Worm (Caenorhabditis elegans): Measurements from ENCODE around the gene lmtr-3.

ce11 chrV:11078104-11078724 is 45.8 kb upstream of the lmtr-3 start, which contains the start of gene act-2:
- TF ChIP-seq him-1 (tag; optimal IDR thresholded peaks at IDR 0.05), result no peak
- peak; percentile 80 for TF ChIP-seq W03F9.2 (tag; optimal IDR thresholded peaks at IDR 0.05)

Data from whole organism, L4/young adult.